Worm (Caenorhabditis elegans) whole organism, mixed stage, embryonic: ENCODE results near the gene cyp-34A6.

ENCODE experiments used
- bed-3 ChIP-seq: fragments of 200-800 bp; sonication (Bioruptor generic); optimal IDR thresholded peaks from 3 replicates; lab custom pipeline; 2018; ENCODE audit warnings: mild to moderate bottlenecking, missing genetic modification characterization, moderate library complexity, missing compliant biosample characterization
- ceh-43 ChIP-seq: fragments of 200-800 bp; sonication (Bioruptor generic); optimal IDR thresholded peaks from 2 replicates; lab custom pipeline; 2018; ENCODE audit warnings: mild to moderate bottlenecking, missing genetic modification characterization, moderate library complexity, missing compliant biosample characterization
- ces-1 ChIP-seq: fragments of 150-350 bp; optimal IDR thresholded peaks from 2 replicates; lab custom pipeline; 2014; ENCODE audit warnings: missing biosample characterization, missing genetic modification reagents, missing genetic modification characterization
- drap-1 ChIP-seq: fragments of 200-800 bp; sonication (Bioruptor generic); optimal IDR thresholded peaks from 3 replicates; lab custom pipeline; 2018; ENCODE audit warnings: mild to moderate bottlenecking, missing genetic modification characterization, missing compliant biosample characterization
- elt-1 ChIP-seq: sonication (generic microtip); optimal IDR thresholded peaks from 2 replicates; lab custom pipeline; 2017; ENCODE audit warnings: missing genetic modification characterization, mild to moderate bottlenecking, missing compliant biosample characterization, antibody characterized with exemption, moderate library complexity, borderline replicate concordance; ENCODE audit not compliant: insufficient read depth
- elt-3 ChIP-seq: fragments of 150-350 bp; optimal IDR thresholded peaks from 2 replicates; lab custom pipeline; 2014; ENCODE audit warnings: missing biosample characterization, missing genetic modification characterization
- lin-13 ChIP-seq: fragments of 150-350 bp; optimal IDR thresholded peaks from 2 replicates; lab custom pipeline; 2014; ENCODE audit warnings: missing biosample characterization, missing genetic modification characterization
- mep-1 ChIP-seq: fragments of 150-350 bp; optimal IDR thresholded peaks from 2 replicates; lab custom pipeline; 2017; ENCODE audit warnings: missing biosample characterization, missing genetic modification reagents, missing genetic modification characterization, inconsistent platforms
- nhr-237 ChIP-seq: fragments of 150-350 bp; optimal IDR thresholded peaks from 2 replicates; lab custom pipeline; 2014; ENCODE audit warnings: missing biosample characterization, missing genetic modification characterization
- pha-4 ChIP-seq: fragments of 150-350 bp; optimal IDR thresholded peaks from 2 replicates; lab custom pipeline; 2018; ENCODE audit warnings: missing biosample characterization, missing genetic modification reagents, missing genetic modification characterization
- snpc-4 ChIP-seq: fragments of 150-350 bp; optimal IDR thresholded peaks from 2 replicates; lab custom pipeline; 2014; ENCODE audit warnings: missing biosample characterization, missing genetic modification characterization
- sptf-1 ChIP-seq: sonication (generic microtip); optimal IDR thresholded peaks from 2 replicates; lab custom pipeline; 2017; ENCODE audit warnings: mild to moderate bottlenecking, missing genetic modification characterization, moderate library complexity, missing compliant biosample characterization
- unc-39 ChIP-seq: fragments of 150-350 bp; optimal IDR thresholded peaks from 2 replicates; lab custom pipeline; 2014; ENCODE audit warnings: missing biosample characterization, missing genetic modification characterization
- ztf-11 ChIP-seq: fragments of 150-350 bp; optimal IDR thresholded peaks from 2 replicates; lab custom pipeline; 2014; ENCODE audit warnings: missing biosample characterization, missing genetic modification characterization

- TF ChIP-seq pha-4 (no peak), sptf-1 (tag; lab: Kevin White, UChicago) (no peak), elt-1 (tag; lab: Kevin White, UChicago) (no peak), bed-3 (GFP tag; lab: Kevin White, UChicago) (no peak), nhr-237 (tag; lab: Kevin White, UChicago) (no peak), lin-13 (tag; lab: Kevin White, UChicago) (no peak), elt-3 (tag; lab: Kevin White, UChicago) (no peak), mep-1 (tag; lab: Kevin White, UChicago) (no peak), unc-39 (tag; lab: Kevin White, UChicago) (no peak), ces-1 (GFP tag; lab: Kevin White, UChicago) (no peak), snpc-4 (tag; lab: Kevin White, UChicago) (no peak), ztf-11 (tag; lab: Kevin White, UChicago) (no peak), drap-1 (no peak), ceh-43 (no peak)
Observed at ce11 chrV:4004577-4004976, 43.4 kb upstream of the cyp-34A6 start.
